Worm (Caenorhabditis elegans) whole organism, L4/young adult: ENCODE data around the gene div-1.

Experiments
- W03F9.2 ChIP-seq: fragments of 150-350 bp; optimal IDR thresholded peaks from 2 replicates; lab custom pipeline; 2014; ENCODE audit warnings: missing biosample characterization, missing genetic modification characterization
- dao-5 ChIP-seq: sonication (generic microtip); optimal IDR thresholded peaks from 2 replicates; lab custom pipeline; 2016; ENCODE audit warnings: missing genotype, missing genetic modification characterization, moderate library complexity, missing compliant biosample characterization
- him-1 ChIP-seq: sonication (generic microtip); optimal IDR thresholded peaks from 2 replicates; lab custom pipeline; 2016; ENCODE audit warnings: missing genotype, missing genetic modification reagents, missing genetic modification characterization, missing compliant biosample characterization

- TF ChIP-seq W03F9.2 (tag; lab: Kevin White, UChicago) (no peak), him-1 (no peak), dao-5 (tag; lab: Kevin White, UChicago) (no peak)
Observed at ce11 chrIII:10294837-10295236, 46.5 kb upstream of the div-1 start, which contains the start of gene vglu-2.
